Worm (Caenorhabditis elegans) whole organism, L1 larva: ENCODE data around the gene swip-10.

Source experiments
- isw-1 ChIP-seq: fragments of 200-800 bp; sonication (Bioruptor generic); IDR thresholded peaks from 2 replicates; pipeline ENCODE4 v1.3.6; 2022; ENCODE audit warnings: missing genetic modification characterization, missing compliant biosample characterization
- lin-39 ChIP-seq: fragments of 150-350 bp; optimal IDR thresholded peaks from 2 replicates; lab custom pipeline; 2014; ENCODE audit warnings: missing biosample characterization, missing genetic modification reagents, missing genetic modification characterization
- tbx-2 ChIP-seq: sonication (generic microtip); optimal IDR thresholded peaks from 2 replicates; lab custom pipeline; 2016; ENCODE audit warnings: missing genetic modification characterization, missing compliant biosample characterization

ce11 chrX:2071392-2072001 is 46.6 kb downstream of the swip-10 start:
- TF ChIP-seq isw-1, result peak; percentile 67
- no peak for TF ChIP-seq lin-39
- TF ChIP-seq tbx-2 (tag; lab: Kevin White, UChicago), result peak; percentile 81
